Worm (Caenorhabditis elegans): ENCODE results near the gene abu-11.

abu-11 gene

ce11 chrII:173679-174078 lies 20.7 kb downstream of the abu-11 start, which contains the start of gene T01D1.7:
T01D1.7 (minus strand) TSS chrII:173779.
- TF ChIP-seq mef-2 (tag; optimal IDR thresholded peaks at IDR 0.05) (no peak), irx-1 (tag; optimal IDR thresholded peaks at IDR 0.05) (peak; percentile 3), nhr-47 (tag; optimal IDR thresholded peaks at IDR 0.05) (peak; percentile 16), nhr-11 (tag; optimal IDR thresholded peaks at IDR 0.05) (no peak), fkh-8 (tag; optimal IDR thresholded peaks at IDR 0.05) (peak; percentile 15), nhr-71 (tag; optimal IDR thresholded peaks at IDR 0.05) (peak; percentile 40)

DNA sequence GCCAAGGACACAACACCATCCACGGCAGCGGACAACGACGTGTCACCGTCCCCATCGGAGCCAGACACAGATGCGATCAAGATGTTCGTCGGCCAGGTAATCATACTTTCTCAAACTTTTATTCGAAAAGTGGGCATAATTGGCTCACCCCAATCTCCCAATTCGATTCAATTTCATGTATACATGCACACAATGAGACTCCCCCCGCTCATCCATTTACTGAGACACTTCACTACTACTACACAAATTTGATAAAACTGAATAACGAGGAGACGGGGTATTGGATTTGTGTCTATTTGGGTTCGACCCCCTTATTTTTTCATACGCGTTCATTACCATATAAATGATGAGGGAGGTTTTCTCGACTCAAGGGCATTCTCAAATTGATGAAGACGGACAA lies 31.1 kb downstream of the abu-11 start:
- TF ChIP-seq nhr-47 (tag; optimal IDR thresholded peaks at IDR 0.05) (no peak), Y116A8C.19 (tag; optimal IDR thresholded peaks at IDR 0.05; ENCODE audit: borderline replicate concordance) (no peak), elt-3 (tag; optimal IDR thresholded peaks at IDR 0.05) (peak in 1 of 6 experiments; percentile 9), dpl-1 (GFP tag; optimal IDR thresholded peaks at IDR 0.05) (no peak), lin-39 (tag; optimal IDR thresholded peaks at IDR 0.05) (no peak), nhr-85 (tag) (peak; percentile 68), fkh-10 (GFP tag; optimal IDR thresholded peaks at IDR 0.05) (no peak), ets-5 (GFP tag; IDR thresholded peaks at IDR 0.05) (no peak), nhr-12 (tag; optimal IDR thresholded peaks at IDR 0.05) (no peak), irx-1 (tag; optimal IDR thresholded peaks at IDR 0.05) (no peak), unc-30 (tag; optimal IDR thresholded peaks at IDR 0.05) (no peak), unc-130 (tag; optimal IDR thresholded peaks at IDR 0.05) (no peak), sup-37 (GFP tag; optimal IDR thresholded peaks at IDR 0.05) (no peak), lin-14 (GFP tag; optimal IDR thresholded peaks at IDR 0.05) (peak; percentile 37), mdl-1 (tag; optimal IDR thresholded peaks at IDR 0.05) (no peak), efl-1 (optimal IDR thresholded peaks at IDR 0.05) (no peak), efl-1 (GFP tag; optimal IDR thresholded peaks at IDR 0.05 in 1 of 2) (peak in 1 of 2 experiments; percentile 76), dsc-1 (tag; optimal IDR thresholded peaks at IDR 0.05) (no peak), lin-35 (GFP tag; optimal IDR thresholded peaks at IDR 0.05) (no peak), nhr-28 (tag; optimal IDR thresholded peaks at IDR 0.05) (no peak), fkh-8 (tag; optimal IDR thresholded peaks at IDR 0.05) (no peak), F16B12.6 (tag; optimal IDR thresholded peaks at IDR 0.05) (no peak)

DNA sequence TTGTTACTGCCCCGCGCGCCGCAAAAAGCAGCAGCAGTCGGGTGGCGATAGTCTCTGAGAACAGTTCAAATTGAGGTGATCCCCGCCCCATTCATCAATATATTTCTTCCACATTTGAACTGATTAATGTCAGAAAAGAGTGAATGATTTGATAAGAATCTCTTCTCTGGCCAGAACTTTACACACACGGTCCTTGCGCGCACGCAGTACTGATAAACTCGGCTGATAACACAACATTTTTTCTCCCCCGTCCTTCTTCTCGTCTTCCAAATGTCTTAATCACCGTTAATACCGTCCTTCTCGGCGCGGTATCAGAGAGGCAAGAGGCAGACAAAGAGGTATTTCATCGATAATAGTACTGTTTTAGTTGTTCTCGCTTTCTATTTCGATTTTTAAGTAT lies 32.2 kb downstream of the abu-11 start, which contains the start of gene etr-1:
etr-1 (plus strand) TSS at position 193 of the 400 bp plus-strand sequence.
- TF ChIP-seq nhr-47 (tag; optimal IDR thresholded peaks at IDR 0.05) (no peak), lin-14 (GFP tag; optimal IDR thresholded peaks at IDR 0.05) (peak; percentile 76), zag-1 (tag; optimal IDR thresholded peaks at IDR 0.05) (no peak), C04F5.9 (tag; optimal IDR thresholded peaks at IDR 0.05) (no peak), unc-86 (tag; optimal IDR thresholded peaks at IDR 0.05) (no peak), mep-1 (tag; optimal IDR thresholded peaks at IDR 0.05) (no peak), nhr-90 (tag; optimal IDR thresholded peaks at IDR 0.05; ENCODE audit: poor library complexity) (peak; percentile 16), snpc-4 (tag; optimal IDR thresholded peaks at IDR 0.05) (no peak), unc-30 (tag; optimal IDR thresholded peaks at IDR 0.05) (no peak), lin-15B (tag; optimal IDR thresholded peaks at IDR 0.05) (no peak), hlh-4 (tag; optimal IDR thresholded peaks at IDR 0.05) (no peak), pag-3 (tag; optimal IDR thresholded peaks at IDR 0.05; ENCODE audit: borderline replicate concordance, insufficient read depth) (no peak), dsc-1 (tag; optimal IDR thresholded peaks at IDR 0.05) (no peak), nhr-84 (tag; optimal IDR thresholded peaks at IDR 0.05) (no peak), nhr-28 (tag; optimal IDR thresholded peaks at IDR 0.05) (no peak), nhr-19 (GFP tag; conservative IDR thresholded peaks at IDR 0.05) (no peak), efl-3 (GFP tag; optimal IDR thresholded peaks at IDR 0.05) (no peak), ztf-11 (tag; optimal IDR thresholded peaks at IDR 0.05) (no peak), aly-2 (tag; optimal IDR thresholded peaks at IDR 0.05) (no peak), dpl-1 (GFP tag; optimal IDR thresholded peaks at IDR 0.05) (no peak), ets-5 (GFP tag; IDR thresholded peaks at IDR 0.05) (no peak), elt-2 (tag; optimal IDR thresholded peaks at IDR 0.05) (peak; percentile 94), lin-13 (GFP tag; optimal IDR thresholded peaks at IDR 0.05) (no peak), pqm-1 (tag; optimal IDR thresholded peaks at IDR 0.05) (peak; percentile 19), Y116A8C.19 (tag; optimal IDR thresholded peaks at IDR 0.05; ENCODE audit: borderline replicate concordance) (no peak), nhr-71 (tag; optimal IDR thresholded peaks at IDR 0.05) (peak; percentile 36), mdl-1 (tag; optimal IDR thresholded peaks at IDR 0.05) (peak in 1 of 2 experiments; percentile 44), egl-13 (tag; optimal IDR thresholded peaks at IDR 0.05) (no peak), ceh-82 (tag; optimal IDR thresholded peaks at IDR 0.05) (no peak), lsy-2 (tag; optimal IDR thresholded peaks at IDR 0.05) (peak in 1 of 2 experiments; percentile 27), hpl-2 (GFP tag; optimal IDR thresholded peaks at IDR 0.05) (no peak), nhr-20 (tag; optimal IDR thresholded peaks at IDR 0.05) (peak; percentile 23), mab-9 (GFP tag; IDR thresholded peaks at IDR 0.05) (no peak), snu-23 (GFP tag; optimal IDR thresholded peaks at IDR 0.05) (peak; percentile 5)

Data from whole organism, L1 larva.